Worm (Caenorhabditis elegans) whole organism, L2 larva: ENCODE measurements around the gene ephx-1.

Experiments used
- R02D3.7 ChIP-seq: fragments of 150-350 bp; optimal IDR thresholded peaks from 2 replicates; lab custom pipeline; 2014; ENCODE audit warnings: missing biosample characterization, missing genetic modification characterization
- fos-1 ChIP-seq: fragments of 150-350 bp; optimal IDR thresholded peaks from 2 replicates; lab custom pipeline; 2014; ENCODE audit warnings: missing biosample characterization, missing genetic modification characterization
- lin-13 ChIP-seq: fragments of 150-350 bp; optimal IDR thresholded peaks from 2 replicates; lab custom pipeline; 2014; ENCODE audit warnings: missing biosample characterization, missing genetic modification reagents, missing genetic modification characterization
- nhr-237 ChIP-seq: fragments of 150-350 bp; optimal IDR thresholded peaks from 2 replicates; lab custom pipeline; 2014; ENCODE audit warnings: missing biosample characterization, missing genetic modification characterization
- snpc-4 ChIP-seq: fragments of 150-350 bp; optimal IDR thresholded peaks from 2 replicates; lab custom pipeline; 2014; ENCODE audit warnings: missing biosample characterization, missing genetic modification characterization

DNA sequence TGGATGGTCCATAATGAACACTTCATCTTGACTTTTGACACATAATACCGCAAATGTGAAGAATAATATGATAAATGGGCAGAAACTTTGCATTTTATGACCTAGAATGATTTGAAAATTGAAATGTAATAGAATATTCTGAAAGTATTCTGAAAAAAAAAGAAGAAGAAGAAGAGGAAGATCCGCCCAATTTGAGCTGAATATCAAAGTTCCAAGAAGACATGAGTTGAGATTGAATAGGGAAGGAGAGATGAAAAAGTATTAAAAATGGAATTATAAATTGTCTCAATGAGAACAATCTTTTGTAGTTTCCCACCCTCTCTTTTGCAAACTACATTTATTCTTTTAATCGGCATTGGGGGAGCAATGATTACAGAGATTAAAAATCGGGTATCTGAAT, 27.6 kb downstream of the ephx-1 start, which contains the start of gene K07D4.4:
- TF ChIP-seq nhr-237 (tag; lab: Kevin White, UChicago) (no peak), R02D3.7 (tag; lab: Kevin White, UChicago) (no peak), snpc-4 (tag; lab: Kevin White, UChicago) (no peak), fos-1 (tag; lab: Kevin White, UChicago) (no peak), lin-13 (no peak)
